Worm (Caenorhabditis elegans) whole organism, L4 larva: ENCODE data around the gene str-246.

ENCODE experiments used
- F10B5.3 ChIP-seq: sonication (generic microtip); optimal IDR thresholded peaks from 2 replicates; lab custom pipeline; 2016; ENCODE audit warnings: mild to moderate bottlenecking, missing genetic modification characterization, missing compliant biosample characterization
- F26F4.8 ChIP-seq: fragments of 200-800 bp; sonication (Bioruptor generic); conservative IDR thresholded peaks from 2 replicates; pipeline ENCODE4 v1.3.6; 2022; ENCODE audit warnings: missing genetic modification characterization, missing compliant biosample characterization
- F37D6.2 ChIP-seq: sonication (generic microtip); optimal IDR thresholded peaks from 2 replicates; lab custom pipeline; 2016; ENCODE audit warnings: mild to moderate bottlenecking, missing genetic modification characterization, missing compliant biosample characterization
- T26A8.4 ChIP-seq: fragments of 200-800 bp; sonication (Bioruptor generic); IDR thresholded peaks from 2 replicates; pipeline ENCODE4 v1.3.6; 2022; ENCODE audit warnings: missing genetic modification characterization, missing compliant biosample characterization
- Y48G9A.11 ChIP-seq: fragments of 200-800 bp; sonication (Bioruptor generic); IDR thresholded peaks from 2 replicates; pipeline ENCODE4 v1.3.6; 2022; ENCODE audit warnings: missing genetic modification reagents, missing genetic modification characterization, missing compliant biosample characterization
- Y5F2A.4 ChIP-seq: fragments of 200-800 bp; sonication (Bioruptor generic); optimal IDR thresholded peaks from 2 replicates; lab custom pipeline; 2018; ENCODE audit warnings: mild to moderate bottlenecking, missing genetic modification characterization, missing compliant biosample characterization
- ZK337.2 ChIP-seq: fragments of 200-800 bp; sonication (Bioruptor generic); IDR thresholded peaks from 2 replicates; pipeline ENCODE4 v1.3.6; 2022; ENCODE audit warnings: missing genetic modification reagents, missing genetic modification characterization, missing compliant biosample characterization
- aha-1 ChIP-seq: fragments of 150-350 bp; peaks from one replicate; lab custom pipeline; 2014; ENCODE audit warnings: missing biosample characterization, missing genetic modification characterization
- ama-1 ChIP-seq: fragments of 150-350 bp; optimal IDR thresholded peaks from 2 replicates; lab custom pipeline; 2014; ENCODE audit warnings: inconsistent platforms, mixed read lengths
- arid-1 ChIP-seq: fragments of 200-800 bp; sonication (Bioruptor generic); conservative IDR thresholded peaks from 2 replicates; pipeline ENCODE4 v1.3.6; 2022; ENCODE audit warnings: missing genetic modification reagents, missing genetic modification characterization, missing compliant biosample characterization
- ceh-20 ChIP-seq: fragments of 200-800 bp; sonication (Bioruptor generic); IDR thresholded peaks from 2 replicates; pipeline ENCODE4 v1.3.6; 2022; ENCODE audit warnings: missing genetic modification reagents, missing genetic modification characterization, missing compliant biosample characterization
- ceh-28 ChIP-seq: fragments of 150-350 bp; optimal IDR thresholded peaks from 2 replicates; lab custom pipeline; 2014; ENCODE audit warnings: missing biosample characterization, missing genetic modification reagents, missing genetic modification characterization
- ceh-32 ChIP-seq: sonication (generic microtip); optimal IDR thresholded peaks from 2 replicates; lab custom pipeline; 2016; ENCODE audit warnings: mild to moderate bottlenecking, missing genetic modification characterization, missing compliant biosample characterization; ENCODE audit not compliant: poor library complexity
- ces-1 ChIP-seq: fragments of 150-350 bp; sonication (generic microtip); optimal IDR thresholded peaks from 4 replicates; lab custom pipeline; 2014; ENCODE audit warnings: missing biosample characterization, missing genetic modification reagents, missing genetic modification characterization
- ctbp-1 ChIP-seq: fragments of 200-800 bp; sonication (Bioruptor generic); IDR thresholded peaks from 2 replicates; pipeline ENCODE4 v1.3.6; 2022; ENCODE audit warnings: missing genetic modification reagents, missing genetic modification characterization, missing compliant biosample characterization
- daf-16 ChIP-seq, 3 experiments: sonication (generic microtip); optimal IDR thresholded peaks; 2 replicates each; lab custom pipeline; 2016 to 2017; ENCODE audit warnings: missing genetic modification characterization in 3 of 3, missing genetic modification reagents in 3 of 3, mild to moderate bottlenecking in 2 of 3, missing compliant biosample characterization in 2 of 3, missing biosample characterization in 1 of 3, moderate library complexity in 1 of 3
- daf-19 ChIP-seq: fragments of 200-800 bp; sonication (Bioruptor generic); conservative IDR thresholded peaks from 2 replicates; pipeline ENCODE4 v1.3.6; 2022; ENCODE audit warnings: missing genetic modification characterization, missing compliant biosample characterization
- dmd-8 ChIP-seq: fragments of 200-800 bp; sonication (Bioruptor generic); IDR thresholded peaks from 2 replicates; pipeline ENCODE4 v1.3.6; 2022; ENCODE audit warnings: missing genetic modification characterization, missing compliant biosample characterization
- dmd-9 ChIP-seq: fragments of 200-800 bp; sonication (Bioruptor generic); IDR thresholded peaks from 2 replicates; pipeline ENCODE4 v1.3.6; 2022; ENCODE audit warnings: missing genetic modification reagents, missing genetic modification characterization, missing compliant biosample characterization
- duxl-1 ChIP-seq: sonication (generic microtip); optimal IDR thresholded peaks from 2 replicates; lab custom pipeline; 2016; ENCODE audit warnings: mild to moderate bottlenecking, missing genetic modification characterization, moderate library complexity, missing compliant biosample characterization; ENCODE audit not compliant: poor library complexity
- egl-27 ChIP-seq: sonication (generic microtip); optimal IDR thresholded peaks from 3 replicates; lab custom pipeline; 2017; ENCODE audit warnings: missing biosample characterization, missing genetic modification reagents, missing genetic modification characterization
- egl-43 ChIP-seq: fragments of 200-800 bp; sonication (Bioruptor generic); IDR thresholded peaks from 2 replicates; pipeline ENCODE4 v1.3.6; 2022; ENCODE audit warnings: missing genetic modification reagents, missing genetic modification characterization, missing compliant biosample characterization
- fkh-10 ChIP-seq: fragments of 150-350 bp; optimal IDR thresholded peaks from 2 replicates; lab custom pipeline; 2014; ENCODE audit warnings: missing biosample characterization, missing genetic modification reagents, missing genetic modification characterization
- hif-1 ChIP-seq, 2 experiments: sonication (generic microtip); optimal IDR thresholded peaks; 2 replicates each; lab custom pipeline; 2016 to 2017; ENCODE audit warnings: missing compliant biosample characterization in 2 of 2, missing genetic modification characterization in 2 of 2, missing genetic modification reagents in 2 of 2, missing genotype in 2 of 2, mild to moderate bottlenecking in 1 of 2
- hlh-30 ChIP-seq: sonication (generic microtip); optimal IDR thresholded peaks from 2 replicates; lab custom pipeline; 2017; ENCODE audit warnings: antibody characterized with exemption, mild to moderate bottlenecking, missing genetic modification characterization, missing compliant biosample characterization; ENCODE audit not compliant: insufficient read depth
- hmg-1.1 ChIP-seq: fragments of 200-800 bp; sonication (Bioruptor generic); IDR thresholded peaks from 2 replicates; pipeline ENCODE4 v1.3.6; 2022; ENCODE audit warnings: missing genetic modification reagents, missing genetic modification characterization, missing compliant biosample characterization
- lim-7 ChIP-seq: fragments of 200-800 bp; sonication (Bioruptor generic); IDR thresholded peaks from 2 replicates; pipeline ENCODE4 v1.3.6; 2022; ENCODE audit warnings: missing genetic modification characterization, missing compliant biosample characterization
- lin-1 ChIP-seq: fragments of 200-800 bp; sonication (Bioruptor generic); IDR thresholded peaks from 2 replicates; pipeline ENCODE4 v1.3.6; 2022; ENCODE audit warnings: missing genetic modification reagents, missing genetic modification characterization, missing compliant biosample characterization
- lin-29 ChIP-seq: fragments of 200-800 bp; sonication (Bioruptor generic); IDR thresholded peaks from 2 replicates; pipeline ENCODE4 v1.3.6; 2022; ENCODE audit warnings: missing genetic modification reagents, missing genetic modification characterization, missing compliant biosample characterization
- lsy-2 ChIP-seq, 2 experiments: fragments of 150-350 bp in 1 of 2; sonication (generic microtip) in 1 of 2; optimal IDR thresholded peaks; 2 replicates each; lab custom pipeline; 2014 to 2017; ENCODE audit warnings: missing biosample characterization in 2 of 2, missing genetic modification characterization in 2 of 2
- madf-9 ChIP-seq: fragments of 200-800 bp; sonication (Bioruptor generic); conservative IDR thresholded peaks from 2 replicates; pipeline ENCODE4 v1.3.6; 2022; ENCODE audit warnings: missing genetic modification reagents, missing genetic modification characterization, missing compliant biosample characterization
- mdl-1 ChIP-seq, 2 experiments: fragments of 150-350 bp in 1 of 2; sonication (generic microtip) in 1 of 2; optimal IDR thresholded peaks; 2 replicates each; lab custom pipeline; 2014 to 2017; ENCODE audit warnings: missing biosample characterization in 2 of 2, missing genetic modification characterization in 2 of 2
- mdt-29 ChIP-seq: fragments of 200-800 bp; sonication (Bioruptor generic); IDR thresholded peaks from 2 replicates; pipeline ENCODE4 v1.3.6; 2022; ENCODE audit warnings: missing genetic modification reagents, missing genetic modification characterization, missing compliant biosample characterization
- mep-1 ChIP-seq: fragments of 150-350 bp; sonication (generic microtip); optimal IDR thresholded peaks from 3 replicates; lab custom pipeline; 2014; ENCODE audit warnings: missing biosample characterization, missing genetic modification characterization
- mes-2 ChIP-seq: sonication (generic microtip); optimal IDR thresholded peaks from 2 replicates; lab custom pipeline; 2016; ENCODE audit warnings: missing genotype, mild to moderate bottlenecking, missing genetic modification characterization, missing compliant biosample characterization; ENCODE audit not compliant: poor library complexity, severe bottlenecking
- mxl-2 ChIP-seq: fragments of 200-800 bp; sonication (Bioruptor generic); conservative IDR thresholded peaks from 2 replicates; pipeline ENCODE4 v1.3.6; 2022; ENCODE audit warnings: missing genetic modification reagents, missing genetic modification characterization, missing compliant biosample characterization
- nhr-102 ChIP-seq: sonication (generic microtip); optimal IDR thresholded peaks from 2 replicates; lab custom pipeline; 2016; ENCODE audit warnings: mild to moderate bottlenecking, missing genetic modification characterization, moderate library complexity, missing compliant biosample characterization
- nhr-28 ChIP-seq: fragments of 150-350 bp; optimal IDR thresholded peaks from 2 replicates; lab custom pipeline; 2014; ENCODE audit warnings: missing biosample characterization, missing genetic modification characterization
- nhr-48 ChIP-seq: sonication (generic microtip); optimal IDR thresholded peaks from 2 replicates; lab custom pipeline; 2016; ENCODE audit warnings: mild to moderate bottlenecking, missing genetic modification characterization, missing compliant biosample characterization
- nhr-6 ChIP-seq: fragments of 150-350 bp; optimal IDR thresholded peaks from 2 replicates; lab custom pipeline; 2014; ENCODE audit warnings: missing biosample characterization, missing genetic modification characterization
- nhr-76 ChIP-seq: fragments of 150-350 bp; optimal IDR thresholded peaks from 2 replicates; lab custom pipeline; 2014; ENCODE audit warnings: missing biosample characterization, missing genetic modification characterization
- nhr-77 ChIP-seq: fragments of 150-350 bp; optimal IDR thresholded peaks from 2 replicates; lab custom pipeline; 2014; ENCODE audit warnings: missing biosample characterization, missing genetic modification characterization
- pha-4 ChIP-seq, 2 experiments: fragments of 150-350 bp in 1 of 2; fragments of 200-800 bp in 1 of 2; sonication (Bioruptor generic) in 1 of 2; IDR thresholded peaks in 1 of 2; optimal IDR thresholded peaks in 1 of 2; 2 replicates each; pipeline versions ENCODE4 v1.3.6 to Lab custom; 2014 to 2022; ENCODE audit warnings: missing genetic modification characterization in 2 of 2, missing genetic modification reagents in 2 of 2, missing biosample characterization in 1 of 2, missing compliant biosample characterization in 1 of 2
- php-3 ChIP-seq: fragments of 200-800 bp; sonication (Bioruptor generic); IDR thresholded peaks from 2 replicates; pipeline ENCODE4 v1.3.6; 2022; ENCODE audit warnings: missing genetic modification reagents, missing genetic modification characterization, missing compliant biosample characterization
- pqm-1 ChIP-seq: sonication (generic microtip); optimal IDR thresholded peaks from 2 replicates; lab custom pipeline; 2017; ENCODE audit warnings: missing biosample characterization, missing genetic modification characterization
- spr-1 ChIP-seq: sonication (generic microtip); optimal IDR thresholded peaks from 2 replicates; lab custom pipeline; 2016; ENCODE audit warnings: mild to moderate bottlenecking, missing genetic modification characterization, missing compliant biosample characterization
- unc-130 ChIP-seq: sonication (generic microtip); optimal IDR thresholded peaks from 2 replicates; lab custom pipeline; 2016; ENCODE audit warnings: missing genetic modification reagents, missing genetic modification characterization, missing compliant biosample characterization
- unc-39 ChIP-seq: sonication (generic microtip); optimal IDR thresholded peaks from 2 replicates; lab custom pipeline; 2017; ENCODE audit warnings: missing biosample characterization, missing genetic modification characterization
- zfp-3 ChIP-seq: fragments of 200-800 bp; sonication (Bioruptor generic); conservative IDR thresholded peaks from 2 replicates; pipeline ENCODE4 v1.3.6; 2022; ENCODE audit warnings: missing genetic modification reagents, missing genetic modification characterization, missing compliant biosample characterization
- zip-11 ChIP-seq: fragments of 200-800 bp; sonication (Bioruptor generic); IDR thresholded peaks from 2 replicates; pipeline ENCODE4 v1.3.6; 2022; ENCODE audit warnings: missing genetic modification characterization, missing compliant biosample characterization

The str-246 gene

ce11 chrIII:11110756-11111155 lies 33.3 kb downstream of the str-246 start (continued):
- no peak for TF ChIP-seq Y5F2A.4
- peak; percentile 43 for TF ChIP-seq nhr-6 (tag; lab: Kevin White, UChicago)
- TF ChIP-seq unc-130 (GFP tag; lab: Kevin White, UChicago): peak; percentile 47
- TF ChIP-seq mdl-1 (tag; optimal IDR thresholded peaks at IDR 0.05; lab: Kevin White, UChicago): peak in 1 of 2 experiments; percentile 19
- TF ChIP-seq lim-7: no peak
- no peak for TF ChIP-seq ceh-32 (tag; lab: Kevin White, UChicago)
- TF ChIP-seq aha-1 (tag; lab: Kevin White, UChicago): peak; percentile 39
- TF ChIP-seq lin-29: peak; percentile 81
- peak; percentile 74 for TF ChIP-seq nhr-102 (tag; lab: Kevin White, UChicago)
- no peak for TF ChIP-seq nhr-76
- TF ChIP-seq nhr-48 (tag; lab: Kevin White, UChicago): no peak
- no peak for TF ChIP-seq dmd-9
- TF ChIP-seq ceh-20 (GFP tag; lab: Robert Waterston, UW): 0 out of 2 replicates have a peak, but pooled peaks have one; percentile 35
- no peak for TF ChIP-seq F10B5.3 (tag; lab: Kevin White, UChicago)
- TF ChIP-seq lsy-2 (tag; optimal IDR thresholded peaks at IDR 0.05; lab: Kevin White, UChicago): peak in 1 of 2 experiments; percentile 77
- TF ChIP-seq daf-16 (GFP tag; optimal IDR thresholded peaks at IDR 0.05; lab: Kevin White, UChicago): peak in 1 of 2 experiments; percentile 32
- peak; percentile 53 for TF ChIP-seq daf-16 (tag; optimal IDR thresholded peaks at IDR 0.05; lab: Kevin White, UChicago)
- TF ChIP-seq hif-1 (tag; optimal IDR thresholded peaks at IDR 0.05; lab: Kevin White, UChicago): peak in 1 of 2 experiments; percentile 68
- TF ChIP-seq Y48G9A.11: peak; percentile 74
- no peak for TF ChIP-seq ZK337.2 (GFP tag; lab: Robert Waterston, UW)
- no peak for TF ChIP-seq dmd-8 (GFP tag; lab: Robert Waterston, UW)
- TF ChIP-seq T26A8.4 (GFP tag; lab: Robert Waterston, UW): peak; percentile 71
- no peak for TF ChIP-seq egl-27 (tag; lab: Kevin White, UChicago)
- no peak for TF ChIP-seq zip-11 (GFP tag; lab: Robert Waterston, UW)
- TF ChIP-seq ama-1 (lab: Kevin White, UChicago): no peak
- no peak for TF ChIP-seq F26F4.8 (GFP tag; lab: Robert Waterston, UW)
- peak; percentile 51; the same call in 1 of the 2 replicates for TF ChIP-seq madf-9 (GFP tag; lab: Robert Waterston, UW)
- TF ChIP-seq mdt-29 (GFP tag; lab: Robert Waterston, UW): no peak
- peak; percentile 41; the same call in 1 of the 2 replicates for TF ChIP-seq pha-4 (GFP tag; IDR thresholded peaks at IDR 0.05; lab: Robert Waterston, UW)
- no peak for TF ChIP-seq pha-4 (tag; optimal IDR thresholded peaks at IDR 0.05; lab: Kevin White, UChicago)
- no peak for TF ChIP-seq ceh-28 (tag; lab: Kevin White, UChicago)
- no peak for TF ChIP-seq daf-19
- TF ChIP-seq arid-1 (GFP tag; lab: Robert Waterston, UW): no peak
- TF ChIP-seq F37D6.2 (tag; lab: Kevin White, UChicago): peak; percentile 0
- TF ChIP-seq pqm-1 (tag; lab: Kevin White, UChicago): no peak
- peak; percentile 43 for TF ChIP-seq mep-1
- TF ChIP-seq fkh-10 (GFP tag; lab: Kevin White, UChicago): no peak
- TF ChIP-seq hlh-30 (tag; lab: Kevin White, UChicago): peak; percentile 53
- no peak for TF ChIP-seq spr-1
- TF ChIP-seq egl-43 (GFP tag; lab: Robert Waterston, UW): no peak
- no peak for TF ChIP-seq zfp-3 (GFP tag; lab: Robert Waterston, UW)
- TF ChIP-seq nhr-28 (tag; lab: Kevin White, UChicago): peak; percentile 35
- peak; percentile 92 for TF ChIP-seq hmg-1.1 (GFP tag; lab: Robert Waterston, UW)
- TF ChIP-seq unc-39 (tag; lab: Kevin White, UChicago): no peak
- TF ChIP-seq php-3 (GFP tag; lab: Robert Waterston, UW): 0 out of 2 replicates have a peak, but pooled peaks have one; percentile 12
- TF ChIP-seq lin-1 (GFP tag; lab: Robert Waterston, UW): no peak
- TF ChIP-seq ces-1: no peak
- TF ChIP-seq duxl-1 (tag; lab: Kevin White, UChicago): peak; percentile 26
- TF ChIP-seq ctbp-1: no peak
- TF ChIP-seq mes-2 (tag; lab: Kevin White, UChicago): peak; percentile 90
- TF ChIP-seq mxl-2 (GFP tag; lab: Robert Waterston, UW): no peak
- TF ChIP-seq nhr-77 (tag; lab: Kevin White, UChicago): peak; percentile 44
